Worm (Caenorhabditis elegans): Measurements from ENCODE around the gene K08F9.3.

DNA sequence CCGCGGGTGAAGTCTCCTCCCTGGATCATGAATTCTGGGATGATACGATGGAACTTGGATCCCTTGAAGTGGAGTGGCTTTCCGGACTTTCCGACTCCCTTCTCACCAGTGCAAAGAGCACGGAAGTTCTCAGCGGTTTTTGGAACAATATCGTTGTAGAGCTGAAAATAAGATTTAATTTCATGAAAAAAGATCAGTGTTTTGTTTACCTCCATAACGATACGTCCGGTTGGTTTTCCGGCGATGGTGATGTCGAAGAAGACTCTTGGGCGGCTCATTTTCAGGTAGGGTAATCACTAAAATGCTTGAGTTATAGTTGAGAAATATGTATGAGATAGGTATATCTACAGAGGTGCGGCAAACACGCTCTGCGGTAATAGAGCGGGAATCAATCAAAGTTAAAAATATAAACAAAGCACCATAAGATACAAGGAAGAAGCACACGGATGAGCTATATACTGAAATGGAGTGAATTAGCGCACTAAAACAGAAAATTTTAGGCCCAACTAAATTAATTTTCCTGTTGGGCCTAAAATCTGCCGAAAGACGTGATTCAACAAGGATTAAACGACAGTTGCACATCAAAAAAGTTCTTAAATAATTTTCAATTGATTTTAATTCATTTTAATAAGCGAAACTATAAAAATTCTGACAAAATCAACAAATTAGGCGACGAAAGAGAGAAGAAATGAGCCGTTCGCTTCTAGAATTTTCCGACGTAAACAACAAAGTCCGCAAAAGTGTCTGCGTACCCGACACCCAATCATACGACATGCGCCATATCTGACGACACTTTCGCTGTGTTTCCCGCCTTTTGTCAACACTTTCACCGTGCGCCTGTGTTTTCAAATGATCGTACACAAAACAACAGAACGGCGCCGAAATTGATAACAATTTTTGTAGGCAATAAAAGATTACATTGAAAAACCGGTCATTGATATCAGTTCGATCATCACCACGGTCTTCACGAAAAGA is 47.0 kb downstream of the K08F9.3 start, which contains the start of the genes cyn-7 and bath-36:
- peak; percentile 73 for TF ChIP-seq pqm-1 (tag; optimal IDR thresholded peaks at IDR 0.05)
- TF ChIP-seq elt-1 (tag; optimal IDR thresholded peaks at IDR 0.05): no peak

Measured in whole organism, L3 larva.